Worm (Caenorhabditis elegans) whole organism, young adult: ENCODE data around the gene ptp-8.

ENCODE experiments used
- F10E7.11 ChIP-seq: sonication (generic microtip); optimal IDR thresholded peaks from 2 replicates; lab custom pipeline; 2017; ENCODE audit warnings: mild to moderate bottlenecking, missing genetic modification characterization, moderate library complexity, missing compliant biosample characterization
- Y79H2A.3 ChIP-seq: fragments of 200-800 bp; sonication (Bioruptor generic); conservative IDR thresholded peaks from 2 replicates; pipeline ENCODE4 v1.3.6; 2022; ENCODE audit warnings: missing genetic modification reagents, missing genetic modification characterization, missing compliant biosample characterization
- ama-1 ChIP-seq, 3 experiments: fragments of 150-350 bp in 1 of 3; sonication (generic microtip) in 2 of 3; optimal IDR thresholded peaks; 2 replicates each; lab custom pipeline; 2014 to 2018; ENCODE audit warnings: missing biosample characterization in 2 of 3, missing genetic modification characterization in 2 of 3, missing genetic modification reagents in 2 of 3
- cebp-2 ChIP-seq: fragments of 200-800 bp; sonication (Bioruptor generic); IDR thresholded peaks from 2 replicates; pipeline ENCODE4 v1.3.6; 2022; ENCODE audit warnings: missing genetic modification characterization, missing compliant biosample characterization
- lin-35 ChIP-seq, 3 experiments: fragments of 150-350 bp in 2 of 3; sonication (generic microtip) in 1 of 3; optimal IDR thresholded peaks; 2 replicates each; lab custom pipeline; 2014 to 2018; ENCODE audit warnings: missing biosample characterization in 3 of 3, missing genetic modification characterization in 3 of 3, missing genetic modification reagents in 3 of 3
- lsl-1 ChIP-seq: fragments of 200-800 bp; sonication (Bioruptor generic); optimal IDR thresholded peaks from 2 replicates; lab custom pipeline; 2018; ENCODE audit warnings: mild to moderate bottlenecking, missing genetic modification characterization, moderate library complexity, missing compliant biosample characterization
- mxl-1 ChIP-seq: sonication (generic microtip); optimal IDR thresholded peaks from 2 replicates; lab custom pipeline; 2016; ENCODE audit warnings: missing genetic modification characterization, missing compliant biosample characterization
- nfya-1 ChIP-seq: sonication (generic microtip); optimal IDR thresholded peaks from 2 replicates; lab custom pipeline; 2017; ENCODE audit warnings: antibody characterized with exemption, missing compliant biosample characterization, missing genetic modification characterization, borderline replicate concordance; ENCODE audit not compliant: insufficient read depth
- nfya-2 ChIP-seq: fragments of 200-800 bp; sonication (Bioruptor generic); IDR thresholded peaks from 2 replicates; pipeline ENCODE4 v1.3.6; 2022; ENCODE audit warnings: missing genetic modification reagents, missing genetic modification characterization, missing compliant biosample characterization
- rcor-1 ChIP-seq: fragments of 200-800 bp; sonication (Bioruptor generic); IDR thresholded peaks from 2 replicates; pipeline ENCODE4 v1.3.6; 2022; ENCODE audit warnings: missing genetic modification reagents, missing genetic modification characterization, missing compliant biosample characterization
- tbx-9 ChIP-seq: sonication (generic microtip); optimal IDR thresholded peaks from 2 replicates; lab custom pipeline; 2016; ENCODE audit warnings: borderline replicate concordance, missing genetic modification characterization, inconsistent platforms, missing compliant biosample characterization
- unc-62 ChIP-seq: fragments of 150-350 bp; optimal IDR thresholded peaks from 2 replicates; lab custom pipeline; 2014; ENCODE audit warnings: missing biosample characterization, missing genetic modification reagents, missing genetic modification characterization

DNA sequence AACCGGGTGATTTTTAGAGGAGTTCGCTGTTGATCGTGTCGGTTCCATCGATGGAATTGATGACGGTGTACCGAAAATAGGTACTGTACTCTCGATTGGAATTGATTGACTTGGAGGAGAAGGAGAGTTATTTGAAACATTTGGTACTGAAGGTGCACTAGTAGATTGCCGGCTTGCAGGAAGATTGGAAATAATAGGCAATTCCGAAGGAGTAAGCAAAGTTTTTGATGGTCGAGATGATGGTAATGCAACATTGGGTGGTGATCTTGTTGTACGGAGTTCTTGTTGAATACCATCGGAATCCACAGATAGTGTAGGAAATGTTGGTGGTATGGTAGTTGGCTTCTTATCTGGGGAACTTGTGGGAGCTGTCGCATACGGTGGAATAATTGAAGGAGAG lies 42.8 kb upstream of the ptp-8 start:
- TF ChIP-seq Y79H2A.3 (GFP tag; lab: Robert Waterston, UW) = no peak
- no peak for TF ChIP-seq lin-35 (GFP tag; optimal IDR thresholded peaks at IDR 0.05; lab: Kevin White, UChicago)
- TF ChIP-seq cebp-2 (GFP tag; lab: Robert Waterston, UW) = no peak
- TF ChIP-seq nfya-1 (tag; lab: Kevin White, UChicago) = no peak
- TF ChIP-seq unc-62 (GFP tag; lab: Kevin White, UChicago) = no peak
- TF ChIP-seq rcor-1 (GFP tag; lab: Robert Waterston, UW) = no peak
- TF ChIP-seq mxl-1 (tag; lab: Kevin White, UChicago) = no peak
- TF ChIP-seq F10E7.11 (tag; lab: Kevin White, UChicago) = no peak
- TF ChIP-seq ama-1 (optimal IDR thresholded peaks at IDR 0.05; lab: Kevin White, UChicago) = no peak
- no peak for TF ChIP-seq ama-1 (GFP tag; optimal IDR thresholded peaks at IDR 0.05; lab: Kevin White, UChicago)
- TF ChIP-seq tbx-9 (tag; lab: Kevin White, UChicago) = no peak
- TF ChIP-seq lsl-1 (GFP tag; lab: Kevin White, UChicago) = no peak
- no peak for TF ChIP-seq nfya-2 (GFP tag; lab: Robert Waterston, UW)
